Worm (Caenorhabditis elegans) whole organism, L4 larva: ENCODE measurements around the gene F23H11.5.
A peak's percentile ranks its signal among the peaks of the same experiment; 100 is the strongest.

Source experiments
- F44E2.7 ChIP-seq: fragments of 200-800 bp; sonication (Bioruptor generic); IDR thresholded peaks from 2 replicates; pipeline ENCODE4 v2.1.2; 2022; ENCODE audit warnings: missing genetic modification characterization, missing compliant biosample characterization
- T20F7.1 ChIP-seq: fragments of 200-800 bp; sonication (Bioruptor generic); optimal IDR thresholded peaks from 2 replicates; lab custom pipeline; 2018; ENCODE audit warnings: mild to moderate bottlenecking, missing genetic modification characterization, missing compliant biosample characterization
- Y75B8A.6 ChIP-seq: fragments of 200-800 bp; sonication (Bioruptor generic); IDR thresholded peaks from 2 replicates; pipeline ENCODE4 v1.3.6; 2022; ENCODE audit warnings: missing genetic modification reagents, missing genetic modification characterization, missing compliant biosample characterization
- ZK546.5 ChIP-seq, 2 experiments: sonication (generic microtip); optimal IDR thresholded peaks; 2 replicates each; lab custom pipeline; 2017; ENCODE audit warnings: missing biosample characterization in 2 of 2, missing genetic modification characterization in 2 of 2
- ama-1 ChIP-seq: fragments of 150-350 bp; optimal IDR thresholded peaks from 2 replicates; lab custom pipeline; 2014; ENCODE audit warnings: inconsistent platforms, mixed read lengths
- ceh-28 ChIP-seq: fragments of 150-350 bp; optimal IDR thresholded peaks from 2 replicates; lab custom pipeline; 2014; ENCODE audit warnings: missing biosample characterization, missing genetic modification reagents, missing genetic modification characterization
- ceh-32 ChIP-seq: sonication (generic microtip); optimal IDR thresholded peaks from 2 replicates; lab custom pipeline; 2016; ENCODE audit warnings: mild to moderate bottlenecking, missing genetic modification characterization, missing compliant biosample characterization; ENCODE audit not compliant: poor library complexity
- ces-1 ChIP-seq: fragments of 150-350 bp; sonication (generic microtip); optimal IDR thresholded peaks from 4 replicates; lab custom pipeline; 2014; ENCODE audit warnings: missing biosample characterization, missing genetic modification reagents, missing genetic modification characterization
- daf-12 ChIP-seq: fragments of 150-350 bp; optimal IDR thresholded peaks from 2 replicates; lab custom pipeline; 2014; ENCODE audit warnings: missing biosample characterization, missing genetic modification reagents, missing genetic modification characterization
- daf-16 ChIP-seq, 3 experiments: sonication (generic microtip); optimal IDR thresholded peaks; 2 replicates each; lab custom pipeline; 2016 to 2017; ENCODE audit warnings: missing genetic modification characterization in 3 of 3, missing genetic modification reagents in 3 of 3, mild to moderate bottlenecking in 2 of 3, missing compliant biosample characterization in 2 of 3, missing biosample characterization in 1 of 3, moderate library complexity in 1 of 3
- dmd-6 ChIP-seq: fragments of 200-800 bp; sonication (Bioruptor generic); IDR thresholded peaks from 2 replicates; pipeline ENCODE4 v1.3.6; 2022; ENCODE audit warnings: missing genetic modification reagents, missing genetic modification characterization, missing compliant biosample characterization
- dpl-1 ChIP-seq: fragments of 150-350 bp; optimal IDR thresholded peaks from 2 replicates; lab custom pipeline; 2014; ENCODE audit warnings: missing biosample characterization, missing genetic modification reagents, missing genetic modification characterization
- duxl-1 ChIP-seq: sonication (generic microtip); optimal IDR thresholded peaks from 2 replicates; lab custom pipeline; 2016; ENCODE audit warnings: mild to moderate bottlenecking, missing genetic modification characterization, moderate library complexity, missing compliant biosample characterization; ENCODE audit not compliant: poor library complexity
- hlh-11 ChIP-seq: fragments of 200-800 bp; sonication (Bioruptor generic); optimal IDR thresholded peaks from 2 replicates; lab custom pipeline; 2018; ENCODE audit warnings: mild to moderate bottlenecking, missing genetic modification characterization, missing compliant biosample characterization
- hlh-30 ChIP-seq: sonication (generic microtip); optimal IDR thresholded peaks from 2 replicates; lab custom pipeline; 2017; ENCODE audit warnings: antibody characterized with exemption, mild to moderate bottlenecking, missing genetic modification characterization, missing compliant biosample characterization; ENCODE audit not compliant: insufficient read depth
- hmg-1.1 ChIP-seq: fragments of 200-800 bp; sonication (Bioruptor generic); IDR thresholded peaks from 2 replicates; pipeline ENCODE4 v1.3.6; 2022; ENCODE audit warnings: missing genetic modification reagents, missing genetic modification characterization, missing compliant biosample characterization
- lin-29 ChIP-seq: fragments of 200-800 bp; sonication (Bioruptor generic); IDR thresholded peaks from 2 replicates; pipeline ENCODE4 v1.3.6; 2022; ENCODE audit warnings: missing genetic modification reagents, missing genetic modification characterization, missing compliant biosample characterization
- madf-5 ChIP-seq, 2 experiments: fragments of 200-800 bp; sonication (Bioruptor generic); IDR thresholded peaks; 2 replicates each; pipeline ENCODE4 v1.3.6; 2022; ENCODE audit warnings: missing compliant biosample characterization in 2 of 2, missing genetic modification characterization in 2 of 2
- madf-9 ChIP-seq: fragments of 200-800 bp; sonication (Bioruptor generic); conservative IDR thresholded peaks from 2 replicates; pipeline ENCODE4 v1.3.6; 2022; ENCODE audit warnings: missing genetic modification reagents, missing genetic modification characterization, missing compliant biosample characterization
- mdl-1 ChIP-seq, 2 experiments: fragments of 150-350 bp in 1 of 2; sonication (generic microtip) in 1 of 2; optimal IDR thresholded peaks; 2 replicates each; lab custom pipeline; 2014 to 2017; ENCODE audit warnings: missing biosample characterization in 2 of 2, missing genetic modification characterization in 2 of 2
- mes-2 ChIP-seq: sonication (generic microtip); optimal IDR thresholded peaks from 2 replicates; lab custom pipeline; 2016; ENCODE audit warnings: missing genotype, mild to moderate bottlenecking, missing genetic modification characterization, missing compliant biosample characterization; ENCODE audit not compliant: poor library complexity, severe bottlenecking
- mxl-2 ChIP-seq: fragments of 200-800 bp; sonication (Bioruptor generic); conservative IDR thresholded peaks from 2 replicates; pipeline ENCODE4 v1.3.6; 2022; ENCODE audit warnings: missing genetic modification reagents, missing genetic modification characterization, missing compliant biosample characterization
- nhr-28 ChIP-seq: fragments of 150-350 bp; optimal IDR thresholded peaks from 2 replicates; lab custom pipeline; 2014; ENCODE audit warnings: missing biosample characterization, missing genetic modification characterization
- nhr-6 ChIP-seq: fragments of 150-350 bp; optimal IDR thresholded peaks from 2 replicates; lab custom pipeline; 2014; ENCODE audit warnings: missing biosample characterization, missing genetic modification characterization
- pha-4 ChIP-seq, 2 experiments: fragments of 150-350 bp in 1 of 2; fragments of 200-800 bp in 1 of 2; sonication (Bioruptor generic) in 1 of 2; IDR thresholded peaks in 1 of 2; optimal IDR thresholded peaks in 1 of 2; 2 replicates each; pipeline versions ENCODE4 v1.3.6 to Lab custom; 2014 to 2022; ENCODE audit warnings: missing genetic modification characterization in 2 of 2, missing genetic modification reagents in 2 of 2, missing biosample characterization in 1 of 2, missing compliant biosample characterization in 1 of 2
- pqm-1 ChIP-seq: sonication (generic microtip); optimal IDR thresholded peaks from 2 replicates; lab custom pipeline; 2017; ENCODE audit warnings: missing biosample characterization, missing genetic modification characterization
- spr-1 ChIP-seq: sonication (generic microtip); optimal IDR thresholded peaks from 2 replicates; lab custom pipeline; 2016; ENCODE audit warnings: mild to moderate bottlenecking, missing genetic modification characterization, missing compliant biosample characterization
- zfp-2 ChIP-seq: sonication (generic microtip); optimal IDR thresholded peaks from 2 replicates; lab custom pipeline; 2016; ENCODE audit warnings: mild to moderate bottlenecking, missing genetic modification characterization, missing compliant biosample characterization
- zip-2 ChIP-seq: fragments of 150-350 bp; optimal IDR thresholded peaks from 2 replicates; lab custom pipeline; 2014; ENCODE audit warnings: missing biosample characterization, missing genetic modification characterization

F23H11.5 gene

ce11 chrIII:910540-911311, at the start of gene F23H11.5, which contains the start of gene bra-2:
TSS of gene F23H11.5 (minus strand) at chrIII:910590.
TSS of gene bra-2 (plus strand) at chrIII:911261.
- TF ChIP-seq hlh-30 (tag; lab: Kevin White, UChicago) = peak; percentile 1
- TF ChIP-seq mes-2 (tag; lab: Kevin White, UChicago) = peak; percentile 60
- TF ChIP-seq pha-4 (GFP tag; IDR thresholded peaks at IDR 0.05; lab: Robert Waterston, UW) = no peak
- TF ChIP-seq pha-4 (tag; optimal IDR thresholded peaks at IDR 0.05; lab: Kevin White, UChicago) = peak; percentile 43
- no peak for TF ChIP-seq madf-5 (GFP tag; IDR thresholded peaks at IDR 0.05; lab: Robert Waterston, UW)
- TF ChIP-seq dpl-1 (GFP tag; lab: Kevin White, UChicago) = peak; percentile 5
- TF ChIP-seq spr-1 = no peak
- TF ChIP-seq T20F7.1 = peak; percentile 95
- TF ChIP-seq ama-1 (lab: Kevin White, UChicago) = peak; percentile 24
- peak; percentile 41 for TF ChIP-seq nhr-6 (tag; lab: Kevin White, UChicago)

- TF ChIP-seq daf-12 (tag; lab: Kevin White, UChicago) (no peak), pqm-1 (peak; percentile 96), daf-16 (GFP tag; optimal IDR thresholded peaks at IDR 0.05; lab: Kevin White, UChicago) (no peak), daf-16 (tag; optimal IDR thresholded peaks at IDR 0.05; lab: Kevin White, UChicago) (peak; percentile 73), mdl-1 (tag; optimal IDR thresholded peaks at IDR 0.05; lab: Kevin White, UChicago) (no peak), pha-4 (GFP tag; IDR thresholded peaks at IDR 0.05; lab: Robert Waterston, UW) (no peak), pha-4 (tag; optimal IDR thresholded peaks at IDR 0.05; lab: Kevin White, UChicago) (no peak), ZK546.5 (tag; optimal IDR thresholded peaks at IDR 0.05; lab: Kevin White, UChicago) (no peak), hlh-11 (peak; percentile 20), nhr-28 (peak; percentile 79), dpl-1 (GFP tag; lab: Kevin White, UChicago) (no peak), dmd-6 (GFP tag; lab: Robert Waterston, UW) (peak; percentile 44; the same call in 1 of the 2 replicates)
These were observed 45.6 kb upstream of the F23H11.5 start, which contains the start of gene fbxa-54 for ce11 chrIII:955981-956380. TSS of gene fbxa-54 (plus strand) at chrIII:956334.

ce11 chrIII:954553-954952, 44.2 kb upstream of the F23H11.5 start, which contains the start of the genes T12B5.15 and T12B5.14:
TSS of gene T12B5.15 (minus strand) at chrIII:954653.
TSS of gene T12B5.14 (plus strand) at chrIII:954873.
- TF ChIP-seq duxl-1 (no peak), daf-12 (tag; lab: Kevin White, UChicago) (no peak), pha-4 (GFP tag; IDR thresholded peaks at IDR 0.05; lab: Robert Waterston, UW) (no peak), pha-4 (tag; optimal IDR thresholded peaks at IDR 0.05; lab: Kevin White, UChicago) (no peak), F44E2.7 (GFP tag; lab: Robert Waterston, UW) (no peak), madf-9 (no peak), madf-5 (GFP tag; IDR thresholded peaks at IDR 0.05; lab: Robert Waterston, UW) (no peak), hlh-30 (tag; lab: Kevin White, UChicago) (no peak), Y75B8A.6 (GFP tag; lab: Robert Waterston, UW) (no peak), hmg-1.1 (GFP tag; lab: Robert Waterston, UW) (no peak), ceh-32 (tag; lab: Kevin White, UChicago) (no peak), nhr-6 (tag; lab: Kevin White, UChicago) (no peak)
- TF ChIP-seq, all 104 proteins: peak for 0

- no peak for TF ChIP-seq mxl-2 (GFP tag; lab: Robert Waterston, UW)
- TF ChIP-seq zip-2 = no peak
- TF ChIP-seq lin-29 (GFP tag; lab: Robert Waterston, UW) = no peak
- TF ChIP-seq ceh-28 (tag; lab: Kevin White, UChicago) = no peak
- no peak for TF ChIP-seq ama-1 (lab: Kevin White, UChicago)
- TF ChIP-seq spr-1 = no peak
- no peak for TF ChIP-seq zfp-2 (tag; lab: Kevin White, UChicago)
- TF ChIP-seq ces-1 (GFP tag; lab: Kevin White, UChicago) = no peak
- TF ChIP-seq, all 104 proteins: peak for 0
These were observed 41.8 kb upstream of the F23H11.5 start, which contains the start of gene fbxa-10 for ce11 chrIII:952184-952583. TSS of gene fbxa-10 (plus strand) at chrIII:952390.
